Worm (Caenorhabditis elegans) whole organism, mixed stage, embryonic: Measurements from ENCODE around the gene srsx-1.

Experiments used
- blmp-1 ChIP-seq: fragments of 150-350 bp; optimal IDR thresholded peaks from 2 replicates; lab custom pipeline; 2014; ENCODE audit warnings: missing biosample characterization, missing genetic modification characterization
- ceh-43 ChIP-seq: fragments of 200-800 bp; sonication (Bioruptor generic); optimal IDR thresholded peaks from 2 replicates; lab custom pipeline; 2018; ENCODE audit warnings: mild to moderate bottlenecking, missing genetic modification characterization, moderate library complexity, missing compliant biosample characterization
- mls-2 ChIP-seq: sonication (generic microtip); optimal IDR thresholded peaks from 2 replicates; lab custom pipeline; 2016; ENCODE audit warnings: mild to moderate bottlenecking, missing genetic modification characterization, moderate library complexity, missing compliant biosample characterization
- nhr-28 ChIP-seq: fragments of 150-350 bp; optimal IDR thresholded peaks from 2 replicates; lab custom pipeline; 2014; ENCODE audit warnings: missing biosample characterization, missing genetic modification characterization
- snpc-4 ChIP-seq: fragments of 150-350 bp; optimal IDR thresholded peaks from 2 replicates; lab custom pipeline; 2014; ENCODE audit warnings: missing biosample characterization, missing genetic modification characterization
- unc-39 ChIP-seq: fragments of 150-350 bp; optimal IDR thresholded peaks from 2 replicates; lab custom pipeline; 2014; ENCODE audit warnings: missing biosample characterization, missing genetic modification characterization
- unc-62 ChIP-seq: fragments of 150-350 bp; optimal IDR thresholded peaks from 2 replicates; lab custom pipeline; 2014; ENCODE audit warnings: missing biosample characterization, missing genetic modification reagents, missing genetic modification characterization
- ztf-11 ChIP-seq: fragments of 150-350 bp; optimal IDR thresholded peaks from 2 replicates; lab custom pipeline; 2014; ENCODE audit warnings: missing biosample characterization, missing genetic modification characterization

DNA sequence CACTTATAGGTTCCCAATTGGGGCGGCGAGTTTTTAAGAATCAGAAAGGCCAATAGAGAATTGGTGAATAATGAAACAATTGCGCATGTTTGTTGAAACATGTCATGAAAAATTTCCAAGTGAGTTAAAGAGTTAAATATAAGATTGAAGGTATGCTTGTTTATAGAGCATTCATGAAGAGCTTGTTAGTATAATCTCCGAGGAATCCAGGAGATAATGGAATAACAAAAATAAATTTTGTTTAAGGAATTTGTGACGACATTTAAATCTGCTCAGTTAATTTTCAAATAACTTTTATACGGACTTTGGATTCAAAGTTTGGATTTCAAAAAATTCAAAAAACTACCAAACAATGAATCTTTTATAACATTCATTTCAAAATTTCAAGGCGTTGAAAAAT is 12.5 kb upstream of the srsx-1 start, which contains the start of gene str-199:
- TF ChIP-seq nhr-28: no peak
- TF ChIP-seq ztf-11 (tag; lab: Kevin White, UChicago): no peak
- TF ChIP-seq unc-39 (tag; lab: Kevin White, UChicago): no peak
- TF ChIP-seq snpc-4 (tag; lab: Kevin White, UChicago): no peak
- TF ChIP-seq unc-62 (GFP tag; lab: Kevin White, UChicago): no peak
- no peak for TF ChIP-seq mls-2
- TF ChIP-seq ceh-43 (GFP tag; lab: Kevin White, UChicago): no peak
- no peak for TF ChIP-seq blmp-1 (tag; lab: Kevin White, UChicago)
